Fruit fly (Drosophila melanogaster): Measurements from ENCODE around the gene ND-PDSW.

Gene ND-PDSW

DNA sequence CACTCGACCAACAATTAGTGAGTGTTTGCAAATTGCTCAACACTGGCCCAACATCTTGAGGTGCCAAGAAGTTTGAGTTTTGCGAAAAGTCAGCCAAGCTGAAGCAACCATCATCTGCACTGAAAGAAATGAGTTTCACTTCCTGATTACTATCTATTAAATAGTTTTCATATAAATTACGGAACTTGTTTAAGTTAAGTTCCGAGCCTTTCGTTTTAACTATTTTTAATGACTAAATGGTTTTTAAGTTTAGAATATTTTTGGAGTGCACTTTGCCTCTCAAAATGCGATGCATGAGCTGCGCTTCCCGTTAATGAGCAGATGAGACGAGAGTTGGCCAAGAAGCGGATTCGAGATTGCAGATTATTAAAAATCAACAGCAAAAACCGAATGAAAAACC is 24.3 kb upstream of the ND-PDSW start:
- TF ChIP-seq sv (GFP tag; optimal IDR thresholded peaks at IDR 0.05) = no peak
- no peak for TF ChIP-seq N (GFP tag; optimal IDR thresholded peaks at IDR 0.05)
- TF ChIP-seq usp (GFP tag; optimal IDR thresholded peaks at IDR 0.05) = no peak
- TF ChIP-seq Jra (GFP tag; optimal IDR thresholded peaks at IDR 0.05) = no peak
- no peak for TF ChIP-seq CG32264 (GFP tag; optimal IDR thresholded peaks at IDR 0.05)
- TF ChIP-seq Hnf4 (GFP tag; optimal IDR thresholded peaks at IDR 0.05) = no peak
- no peak for TF ChIP-seq Mio (GFP tag; optimal IDR thresholded peaks at IDR 0.05)
- no peak for TF ChIP-seq Dfd (GFP tag; optimal IDR thresholded peaks at IDR 0.05)
- TF ChIP-seq woc (GFP tag; optimal IDR thresholded peaks at IDR 0.05) = no peak
- no peak for TF ChIP-seq dl (GFP tag; optimal IDR thresholded peaks at IDR 0.05; ENCODE audit: insufficient read depth in 1 of 2, partially characterized antibody in 2 of 2)

DNA sequence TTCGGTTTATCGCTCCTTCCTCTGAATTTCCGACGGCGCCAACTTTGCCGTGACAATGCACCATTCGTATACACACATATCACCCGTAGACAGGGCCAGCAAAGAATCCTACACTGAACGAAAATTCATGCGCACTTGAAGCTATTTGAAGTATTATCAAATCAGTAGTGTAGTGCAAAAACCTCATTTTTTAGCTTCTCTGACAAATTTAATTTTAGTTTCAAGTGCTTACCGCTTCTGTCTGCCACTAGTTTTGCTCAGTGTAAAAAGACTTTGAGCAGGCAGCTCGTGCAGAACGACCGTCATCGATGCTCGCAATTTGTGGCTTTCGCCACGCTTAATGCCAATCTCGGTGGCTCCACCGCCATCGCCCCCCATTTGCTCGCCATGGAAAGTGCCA is 21.2 kb upstream of the ND-PDSW start:
- TF ChIP-seq OdsH (GFP tag; optimal IDR thresholded peaks at IDR 0.05) (peak; percentile 57), Dfd (GFP tag; optimal IDR thresholded peaks at IDR 0.05) (no peak), fru (GFP tag; optimal IDR thresholded peaks at IDR 0.05) (peak; percentile 60), GATAd (GFP tag; optimal IDR thresholded peaks at IDR 0.05) (no peak), dsf (GFP tag; optimal IDR thresholded peaks at IDR 0.05; ENCODE audit: borderline replicate concordance) (no peak), CG32264 (GFP tag; optimal IDR thresholded peaks at IDR 0.05) (no peak), psq (GFP tag; optimal IDR thresholded peaks at IDR 0.05) (peak; percentile 5), brk (GFP tag; optimal IDR thresholded peaks at IDR 0.05) (no peak), Hr78 (GFP tag; optimal IDR thresholded peaks at IDR 0.05) (no peak), Hr83 (GFP tag; optimal IDR thresholded peaks at IDR 0.05; ENCODE audit: poor library complexity, severe bottlenecking) (no peak), Mio (GFP tag; optimal IDR thresholded peaks at IDR 0.05) (no peak), usp (GFP tag; optimal IDR thresholded peaks at IDR 0.05) (no peak), Myc (optimal IDR thresholded peaks at IDR 0.05) (no peak), sage (GFP tag; optimal IDR thresholded peaks at IDR 0.05) (no peak), Dif (GFP tag; optimal IDR thresholded peaks at IDR 0.05; ENCODE audit: partially characterized antibody) (no peak), rgr (GFP tag; optimal IDR thresholded peaks at IDR 0.05) (peak; percentile 53), br (GFP tag; optimal IDR thresholded peaks at IDR 0.05) (peak; percentile 59), dmrt93B (GFP tag; optimal IDR thresholded peaks at IDR 0.05) (no peak), h (GFP tag; optimal IDR thresholded peaks at IDR 0.05) (peak; percentile 69), HLH106 (tag; optimal IDR thresholded peaks at IDR 0.05) (peak; percentile 57), jim (GFP tag; optimal IDR thresholded peaks at IDR 0.05) (no peak), Abd-B (GFP tag; optimal IDR thresholded peaks at IDR 0.05) (no peak), sv (GFP tag; optimal IDR thresholded peaks at IDR 0.05) (peak; percentile 3), foxo (GFP tag; optimal IDR thresholded peaks at IDR 0.05) (peak in 1 of 2 experiments; percentile 68), Jra (GFP tag; optimal IDR thresholded peaks at IDR 0.05) (no peak), ey (GFP tag; optimal IDR thresholded peaks at IDR 0.05) (peak; percentile 65), Sp1 (GFP tag; optimal IDR thresholded peaks at IDR 0.05) (peak; percentile 35), Rel (GFP tag; optimal IDR thresholded peaks at IDR 0.05) (no peak), Rel (tag; optimal IDR thresholded peaks at IDR 0.05) (no peak), CrebA (GFP tag; optimal IDR thresholded peaks at IDR 0.05; ENCODE audit: borderline replicate concordance) (no peak), tai (GFP tag; optimal IDR thresholded peaks at IDR 0.05) (no peak), CG9705 (GFP tag; optimal IDR thresholded peaks at IDR 0.05) (no peak)

DNA sequence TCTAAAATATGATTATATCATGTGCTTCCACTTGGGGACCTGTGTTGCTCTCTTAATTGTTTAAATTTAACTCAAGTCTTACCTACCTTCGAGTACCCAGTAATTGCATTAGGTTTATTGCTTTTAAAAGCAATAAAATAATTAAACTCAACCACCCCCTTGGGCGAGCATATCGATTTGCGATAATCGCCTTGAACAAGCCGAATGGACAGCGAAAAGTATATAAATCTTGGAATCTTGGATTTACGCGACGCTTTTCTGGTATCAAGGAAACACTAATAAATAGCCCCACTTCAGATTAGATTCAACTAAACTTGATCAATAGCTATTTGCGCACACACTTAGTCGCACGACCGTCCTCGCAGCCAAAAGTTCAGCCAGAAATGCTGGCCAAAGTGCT is 20.3 kb upstream of the ND-PDSW start, which contains the start of gene CG2772:
Gene CG2772 (plus strand): TSS at position 338 of the 400 bp plus-strand sequence.
- TF ChIP-seq rgr (GFP tag; optimal IDR thresholded peaks at IDR 0.05) = no peak
- no peak for TF ChIP-seq dsf (GFP tag; optimal IDR thresholded peaks at IDR 0.05; ENCODE audit: borderline replicate concordance)
